Worm (Caenorhabditis elegans): ENCODE results near the gene smc-3.

Gene smc-3

DNA sequence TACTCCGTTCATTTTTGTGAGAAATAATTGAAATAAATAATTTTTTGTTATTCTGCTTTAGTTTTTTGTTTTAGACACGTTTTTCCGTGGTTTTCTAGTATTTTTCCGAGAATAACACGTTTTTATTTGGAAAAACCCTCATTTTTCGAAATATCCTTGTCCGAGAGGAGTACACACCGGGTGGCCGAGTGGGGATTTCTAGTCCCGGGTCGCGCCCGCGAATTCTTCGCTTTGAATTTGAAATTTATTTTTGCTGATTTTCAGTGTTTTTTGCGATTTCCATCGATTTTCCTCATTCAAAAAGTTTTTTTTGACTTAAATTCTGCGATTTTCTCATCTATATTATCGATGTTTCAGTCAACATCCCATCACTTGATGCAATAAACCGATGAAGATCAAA, at the start of gene smc-3, which contains the start of the genes gly-9 and mib-1:
Gene smc-3 (plus strand): TSS at position 351 of the 400 bp plus-strand sequence.
Gene gly-9 (minus strand): TSS at position 27 of the 400 bp plus-strand sequence.
Gene mib-1 (minus strand): TSS at position 123 of the 400 bp plus-strand sequence.
- TF ChIP-seq klf-2 (GFP tag; conservative IDR thresholded peaks at IDR 0.05) (0 out of 2 replicates have a peak, but pooled peaks have one; percentile 51), ztf-29 (GFP tag; IDR thresholded peaks at IDR 0.05) (no peak), tab-1 (GFP tag; IDR thresholded peaks at IDR 0.05) (no peak), cog-1 (tag; optimal IDR thresholded peaks at IDR 0.05) (no peak), ztf-23 (GFP tag; IDR thresholded peaks at IDR 0.05) (peak; percentile 65; the same call in 1 of the 2 replicates), med-1 (GFP tag; optimal IDR thresholded peaks at IDR 0.05; ENCODE audit: insufficient read depth) (no peak), T22C8.4 (GFP tag; IDR thresholded peaks at IDR 0.05) (no peak), flt-1 (GFP tag; IDR thresholded peaks at IDR 0.05) (0 out of 2 replicates have a peak, but pooled peaks have one; percentile 41), ref-1 (GFP tag; conservative IDR thresholded peaks at IDR 0.05) (no peak)

DNA sequence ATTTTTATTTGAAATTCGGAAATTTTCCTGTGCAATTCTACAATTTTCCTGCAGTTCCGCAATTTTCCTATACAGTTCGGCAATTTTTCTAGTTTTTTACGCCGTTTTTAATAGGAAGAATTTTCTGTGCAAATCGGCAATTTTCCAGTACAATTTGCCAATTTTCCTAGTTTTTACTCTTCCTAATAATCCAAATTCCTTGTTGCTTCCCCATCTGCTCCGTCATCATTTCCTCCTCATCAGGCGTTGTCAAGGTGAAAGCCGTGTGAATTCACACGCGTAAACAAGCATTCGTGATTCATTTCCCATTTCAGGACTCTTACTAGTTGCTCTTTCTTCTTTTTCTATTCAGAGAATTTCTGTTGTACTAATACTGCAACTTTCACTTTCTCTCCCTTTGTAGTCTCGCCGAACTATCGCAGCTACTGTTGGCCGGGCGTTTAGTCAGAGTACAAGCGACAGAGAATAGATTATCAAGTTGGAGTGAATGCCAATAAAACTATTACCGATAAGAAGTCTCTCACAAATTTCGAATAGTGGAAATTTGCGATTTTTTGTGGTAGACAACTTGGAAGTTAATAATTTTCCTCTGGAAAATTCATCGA, 49.0 kb upstream of the smc-3 start:
- TF ChIP-seq klf-2 (GFP tag; conservative IDR thresholded peaks at IDR 0.05) (no peak), cog-1 (tag; optimal IDR thresholded peaks at IDR 0.05) (no peak), ref-1 (GFP tag; conservative IDR thresholded peaks at IDR 0.05) (no peak), ztf-23 (GFP tag; IDR thresholded peaks at IDR 0.05) (no peak)

DNA sequence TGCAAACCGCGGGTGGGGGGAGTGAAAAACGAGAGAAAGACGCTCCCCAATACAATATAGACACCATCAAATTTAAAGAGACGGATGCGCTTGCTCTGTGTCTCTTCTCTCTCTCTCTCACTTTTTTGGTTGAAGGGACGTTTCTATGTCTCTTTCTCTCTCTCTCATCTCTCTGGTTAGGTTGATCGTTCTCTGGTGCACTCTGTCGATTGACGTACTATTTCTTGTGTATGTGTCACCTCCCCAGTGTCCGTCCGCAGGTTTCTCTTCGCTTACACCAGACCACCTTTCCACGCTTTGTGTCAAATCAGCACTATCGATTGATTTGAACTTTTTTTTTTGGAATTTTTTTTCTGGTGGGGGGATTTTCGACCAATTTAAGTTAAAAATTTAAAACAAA, 47.3 kb upstream of the smc-3 start:
- TF ChIP-seq T22C8.4 (GFP tag; IDR thresholded peaks at IDR 0.05) (peak; percentile 65), cog-1 (tag; optimal IDR thresholded peaks at IDR 0.05) (peak; percentile 33), med-1 (GFP tag; optimal IDR thresholded peaks at IDR 0.05; ENCODE audit: insufficient read depth) (no peak)

ce11 chrIII:11244338-11244737, 46.4 kb upstream of the smc-3 start:
- TF ChIP-seq tab-1 (GFP tag; IDR thresholded peaks at IDR 0.05), result no peak
- TF ChIP-seq klf-2 (GFP tag; conservative IDR thresholded peaks at IDR 0.05), result no peak
- no peak for TF ChIP-seq ref-1 (GFP tag; conservative IDR thresholded peaks at IDR 0.05)
- no peak for TF ChIP-seq flt-1 (GFP tag; IDR thresholded peaks at IDR 0.05)
- TF ChIP-seq ztf-29 (GFP tag; IDR thresholded peaks at IDR 0.05), result no peak
- TF ChIP-seq cog-1 (tag; optimal IDR thresholded peaks at IDR 0.05), result no peak
- no peak for TF ChIP-seq med-1 (GFP tag; optimal IDR thresholded peaks at IDR 0.05; ENCODE audit: insufficient read depth)
- TF ChIP-seq ztf-23 (GFP tag; IDR thresholded peaks at IDR 0.05), result no peak
- TF ChIP-seq T22C8.4 (GFP tag; IDR thresholded peaks at IDR 0.05), result no peak

DNA sequence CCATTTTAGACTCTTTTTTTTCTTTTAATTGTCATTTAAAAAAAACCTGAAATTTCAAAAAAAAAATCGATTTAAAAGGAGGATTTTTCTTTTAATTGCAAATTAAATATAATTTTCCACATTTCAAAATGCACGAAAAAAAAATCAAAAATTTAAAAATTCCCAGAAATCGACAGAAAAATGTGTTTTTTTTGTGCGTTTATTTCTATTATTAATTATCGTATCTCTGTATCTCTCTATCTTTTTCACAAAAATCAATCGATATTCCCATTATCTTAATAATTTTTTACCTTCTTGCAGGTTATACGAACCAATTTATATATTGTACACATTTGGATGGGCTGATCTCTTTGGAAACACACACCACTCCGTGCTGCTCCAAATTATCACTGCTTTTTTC, 45.9 kb upstream of the smc-3 start, which contains the start of gene rsks-1:
Gene rsks-1 (plus strand): TSS at position 301 of the 400 bp plus-strand sequence.
- TF ChIP-seq med-1 (GFP tag; optimal IDR thresholded peaks at IDR 0.05; ENCODE audit: insufficient read depth) (no peak), ztf-29 (GFP tag; IDR thresholded peaks at IDR 0.05) (no peak), ref-1 (GFP tag; conservative IDR thresholded peaks at IDR 0.05) (no peak), ztf-23 (GFP tag; IDR thresholded peaks at IDR 0.05) (no peak), klf-2 (GFP tag; conservative IDR thresholded peaks at IDR 0.05) (no peak), tab-1 (GFP tag; IDR thresholded peaks at IDR 0.05) (no peak), flt-1 (GFP tag; IDR thresholded peaks at IDR 0.05) (no peak), cog-1 (tag; optimal IDR thresholded peaks at IDR 0.05) (no peak), T22C8.4 (GFP tag; IDR thresholded peaks at IDR 0.05) (no peak)

DNA sequence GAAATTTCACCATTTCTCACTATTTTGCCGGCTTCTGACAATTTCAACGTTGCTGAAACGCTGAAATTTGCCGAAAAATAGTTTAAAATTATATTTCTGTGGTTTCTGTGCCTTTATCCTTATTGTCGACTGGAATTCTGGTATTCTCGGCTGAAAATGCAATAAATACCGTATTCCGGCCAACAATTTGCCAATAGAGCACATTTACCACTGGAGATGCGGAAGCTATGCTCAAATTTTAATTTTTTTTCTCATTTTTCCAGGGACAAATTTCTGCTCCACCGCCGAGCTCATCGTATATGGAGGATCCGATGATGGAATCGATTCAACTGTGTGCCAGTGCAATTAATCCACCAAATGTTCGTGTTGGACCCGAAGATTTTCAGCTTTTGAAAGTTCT, 44.1 kb upstream of the smc-3 start:
- TF ChIP-seq ref-1 (GFP tag; conservative IDR thresholded peaks at IDR 0.05), result no peak
- TF ChIP-seq ztf-23 (GFP tag; IDR thresholded peaks at IDR 0.05), result no peak
- no peak for TF ChIP-seq cog-1 (tag; optimal IDR thresholded peaks at IDR 0.05)
- TF ChIP-seq ztf-29 (GFP tag; IDR thresholded peaks at IDR 0.05), result no peak
- no peak for TF ChIP-seq med-1 (GFP tag; optimal IDR thresholded peaks at IDR 0.05; ENCODE audit: insufficient read depth)
- no peak for TF ChIP-seq tab-1 (GFP tag; IDR thresholded peaks at IDR 0.05)
- no peak for TF ChIP-seq klf-2 (GFP tag; conservative IDR thresholded peaks at IDR 0.05)
- no peak for TF ChIP-seq flt-1 (GFP tag; IDR thresholded peaks at IDR 0.05)
- TF ChIP-seq T22C8.4 (GFP tag; IDR thresholded peaks at IDR 0.05), result no peak

DNA sequence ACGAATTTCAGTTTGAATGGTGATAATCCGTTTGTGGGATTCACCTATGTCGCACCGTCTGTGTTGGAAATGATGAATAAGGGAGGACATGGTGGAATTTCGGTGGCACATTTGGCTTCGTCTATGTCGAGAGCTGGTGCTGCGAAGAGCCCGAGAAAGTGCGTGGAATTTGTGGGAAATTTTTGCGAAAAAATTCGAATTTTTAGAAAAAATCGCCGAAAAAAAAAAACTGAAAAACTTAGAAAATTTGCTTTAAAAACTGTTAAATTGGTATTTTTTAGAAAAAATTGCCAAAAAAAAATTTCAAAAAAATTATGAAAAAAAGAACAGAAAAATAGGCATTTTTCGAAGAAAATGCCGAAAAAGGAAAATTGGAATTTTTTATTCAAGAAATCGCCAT, 41.8 kb upstream of the smc-3 start:
- TF ChIP-seq ztf-29 (GFP tag; IDR thresholded peaks at IDR 0.05), result no peak
- no peak for TF ChIP-seq ref-1 (GFP tag; conservative IDR thresholded peaks at IDR 0.05)

ce11 chrIII:11251718-11252441, 38.8 kb upstream of the smc-3 start, which contains the start of gene Y47D3A.32:
TSS of gene Y47D3A.32 (plus strand) at chrIII:11252391.
- TF ChIP-seq ref-1 (GFP tag; conservative IDR thresholded peaks at IDR 0.05) (no peak), med-1 (GFP tag; optimal IDR thresholded peaks at IDR 0.05; ENCODE audit: insufficient read depth) (no peak), cog-1 (tag; optimal IDR thresholded peaks at IDR 0.05) (no peak)

DNA sequence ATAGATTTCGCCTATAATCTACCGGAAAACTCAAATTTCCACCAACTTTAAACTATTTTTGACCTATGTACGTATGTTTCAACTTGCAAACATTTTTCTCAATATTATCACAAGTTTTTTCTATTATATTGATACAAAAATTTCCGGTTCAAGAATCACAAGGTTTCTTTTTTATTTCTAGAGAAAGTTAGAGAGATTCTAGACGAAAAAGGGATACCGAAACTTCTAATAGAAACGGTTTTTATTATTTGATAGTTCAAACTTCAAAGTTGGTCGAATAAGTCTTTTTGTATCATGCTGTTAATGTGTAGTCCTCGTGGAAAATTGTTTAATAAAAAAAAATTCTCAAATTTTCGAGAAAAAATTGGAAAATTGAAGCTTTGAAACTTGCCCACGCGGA, 35.6 kb upstream of the smc-3 start:
- TF ChIP-seq klf-2 (GFP tag; conservative IDR thresholded peaks at IDR 0.05) (no peak), T22C8.4 (GFP tag; IDR thresholded peaks at IDR 0.05) (no peak), ztf-29 (GFP tag; IDR thresholded peaks at IDR 0.05) (no peak), tab-1 (GFP tag; IDR thresholded peaks at IDR 0.05) (no peak), ref-1 (GFP tag; conservative IDR thresholded peaks at IDR 0.05) (no peak), ztf-23 (GFP tag; IDR thresholded peaks at IDR 0.05) (no peak), cog-1 (tag; optimal IDR thresholded peaks at IDR 0.05) (no peak), med-1 (GFP tag; optimal IDR thresholded peaks at IDR 0.05; ENCODE audit: insufficient read depth) (no peak), flt-1 (GFP tag; IDR thresholded peaks at IDR 0.05) (no peak)

DNA sequence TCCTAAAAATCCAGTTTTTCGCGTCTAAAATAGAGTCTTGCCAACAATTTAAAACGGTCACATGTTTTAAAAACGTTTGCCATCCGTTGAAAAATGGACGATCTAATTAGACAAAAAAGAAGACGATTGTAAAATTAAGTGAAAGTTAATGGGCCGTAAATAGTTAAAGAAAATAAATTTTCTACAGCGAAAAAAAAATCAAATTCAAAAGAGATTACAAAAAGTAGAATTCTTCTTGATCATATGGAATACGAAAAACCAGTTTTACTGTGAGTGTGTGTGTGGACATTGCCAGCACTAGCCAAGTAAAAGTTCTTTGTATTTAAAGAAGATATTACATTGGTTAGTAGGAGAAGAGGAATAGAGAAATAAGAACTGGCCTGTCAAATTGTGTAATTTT, 28.6 kb upstream of the smc-3 start:
- no peak for TF ChIP-seq ref-1 (GFP tag; conservative IDR thresholded peaks at IDR 0.05)
- no peak for TF ChIP-seq ztf-23 (GFP tag; IDR thresholded peaks at IDR 0.05)
- no peak for TF ChIP-seq ztf-29 (GFP tag; IDR thresholded peaks at IDR 0.05)
- no peak for TF ChIP-seq klf-2 (GFP tag; conservative IDR thresholded peaks at IDR 0.05)
- no peak for TF ChIP-seq T22C8.4 (GFP tag; IDR thresholded peaks at IDR 0.05)
